Worm (Caenorhabditis elegans): ENCODE data around the gene hcp-3.

hcp-3 gene

ce11 chrIII:9631117-9631655 lies 14.9 kb upstream of the hcp-3 start, which contains the start of gene ubc-7 (continued):
- peak; percentile 29 for TF ChIP-seq ceh-28 (tag; optimal IDR thresholded peaks at IDR 0.05)
- no peak for TF ChIP-seq mxl-2 (GFP tag; conservative IDR thresholded peaks at IDR 0.05)
- TF ChIP-seq F49E8.2 (tag; optimal IDR thresholded peaks at IDR 0.05; ENCODE audit: borderline replicate concordance) = no peak
- no peak for TF ChIP-seq tag-97 (GFP tag; IDR thresholded peaks at IDR 0.05)
- TF ChIP-seq nhr-76 (tag; optimal IDR thresholded peaks at IDR 0.05) = no peak
- peak; percentile 72 for TF ChIP-seq nhr-25 (tag; optimal IDR thresholded peaks at IDR 0.05; ENCODE audit: borderline replicate concordance, insufficient read depth)
- TF ChIP-seq tra-1 (GFP tag; IDR thresholded peaks at IDR 0.05) = no peak
- peak; percentile 51 for TF ChIP-seq mxl-3 (GFP tag; optimal IDR thresholded peaks at IDR 0.05)
- TF ChIP-seq spr-1 (tag; optimal IDR thresholded peaks at IDR 0.05) = peak; percentile 15
- no peak for TF ChIP-seq daf-19 (GFP tag; conservative IDR thresholded peaks at IDR 0.05)
- TF ChIP-seq ceh-32 (tag; optimal IDR thresholded peaks at IDR 0.05; ENCODE audit: poor library complexity) = no peak
- TF ChIP-seq mes-2 (tag; optimal IDR thresholded peaks at IDR 0.05; ENCODE audit: poor library complexity, severe bottlenecking) = peak; percentile 67
- no peak for TF ChIP-seq vab-7 (GFP tag; IDR thresholded peaks at IDR 0.05)
- no peak for TF ChIP-seq ZK546.5 (tag; optimal IDR thresholded peaks at IDR 0.05)
- no peak for TF ChIP-seq snpc-1.2 (GFP tag; IDR thresholded peaks at IDR 0.05)
- TF ChIP-seq unc-39 (tag; optimal IDR thresholded peaks at IDR 0.05) = no peak
- TF ChIP-seq T26A8.4 (GFP tag; IDR thresholded peaks at IDR 0.05) = peak; percentile 64
- TF ChIP-seq saeg-2 (GFP tag; IDR thresholded peaks at IDR 0.05) = no peak
- no peak for TF ChIP-seq nhr-10 (tag; optimal IDR thresholded peaks at IDR 0.05)
- TF ChIP-seq attf-4 (tag; optimal IDR thresholded peaks at IDR 0.05) = no peak
- TF ChIP-seq aly-2 (tag; optimal IDR thresholded peaks at IDR 0.05) = no peak
- TF ChIP-seq mdl-1 (tag; optimal IDR thresholded peaks at IDR 0.05) = peak in 1 of 2 experiments; percentile 90
- no peak for TF ChIP-seq madf-9 (GFP tag; conservative IDR thresholded peaks at IDR 0.05)
- peak; percentile 28 for TF ChIP-seq duxl-1 (tag; optimal IDR thresholded peaks at IDR 0.05; ENCODE audit: poor library complexity)
- peak; percentile 21 for TF ChIP-seq nhr-102 (tag; optimal IDR thresholded peaks at IDR 0.05)
- no peak for TF ChIP-seq F26F4.8 (GFP tag; conservative IDR thresholded peaks at IDR 0.05)
- TF ChIP-seq nhr-48 (tag; optimal IDR thresholded peaks at IDR 0.05) = peak; percentile 27
- TF ChIP-seq gei-8 (GFP tag; optimal IDR thresholded peaks at IDR 0.05) = no peak
- TF ChIP-seq egl-43 (GFP tag; IDR thresholded peaks at IDR 0.05) = no peak
- TF ChIP-seq egl-27 (tag; optimal IDR thresholded peaks at IDR 0.05) = no peak
- TF ChIP-seq Y75B8A.6 (GFP tag; IDR thresholded peaks at IDR 0.05) = no peak
- 0 out of 2 replicates have a peak, but pooled peaks have one; percentile 35 for TF ChIP-seq pha-4 (GFP tag; IDR thresholded peaks at IDR 0.05)
- TF ChIP-seq pha-4 (tag; optimal IDR thresholded peaks at IDR 0.05) = peak; percentile 74
- no peak for TF ChIP-seq dmd-9 (GFP tag; IDR thresholded peaks at IDR 0.05)
- no peak for TF ChIP-seq nhr-41 (GFP tag; IDR thresholded peaks at IDR 0.05)
- TF ChIP-seq lin-1 (GFP tag; IDR thresholded peaks at IDR 0.05) = no peak
- peak; percentile 96 for TF ChIP-seq nhr-6 (tag; optimal IDR thresholded peaks at IDR 0.05)
- TF ChIP-seq nhr-77 (tag; optimal IDR thresholded peaks at IDR 0.05) = peak; percentile 39
- TF ChIP-seq ama-1 (optimal IDR thresholded peaks at IDR 0.05) = peak; percentile 53
- TF ChIP-seq nhr-237 (tag; optimal IDR thresholded peaks at IDR 0.05) = no peak
- TF ChIP-seq dmd-6 (GFP tag; IDR thresholded peaks at IDR 0.05) = peak; percentile 48
- TF ChIP-seq nhr-28 (tag; optimal IDR thresholded peaks at IDR 0.05) = peak; percentile 24
- TF ChIP-seq spr-3 (GFP tag; optimal IDR thresholded peaks at IDR 0.05) = no peak
- TF ChIP-seq ZK337.2 (GFP tag; IDR thresholded peaks at IDR 0.05) = no peak
- TF ChIP-seq dmd-8 (GFP tag; IDR thresholded peaks at IDR 0.05) = no peak
- no peak for TF ChIP-seq zag-1 (tag; optimal IDR thresholded peaks at IDR 0.05)
- TF ChIP-seq hlh-11 (tag; optimal IDR thresholded peaks at IDR 0.05) = no peak
- no peak for TF ChIP-seq lir-3 (tag; optimal IDR thresholded peaks at IDR 0.05)
- no peak for TF ChIP-seq ztf-7 (tag; optimal IDR thresholded peaks at IDR 0.05)
- TF ChIP-seq F44E2.7 (GFP tag; IDR thresholded peaks at IDR 0.05) = no peak
- no peak for TF ChIP-seq D1046.2 (GFP tag; IDR thresholded peaks at IDR 0.05)
- TF ChIP-seq ctbp-1 (GFP tag; IDR thresholded peaks at IDR 0.05) = no peak
